Worm (Caenorhabditis elegans) whole organism, young adult: ENCODE data around the gene spr-3.

Source experiments
- B0035.1 ChIP-seq: sonication (generic microtip); optimal IDR thresholded peaks from 2 replicates; lab custom pipeline; 2016; ENCODE audit warnings: missing genetic modification characterization, mild to moderate bottlenecking, missing compliant biosample characterization, missing genotype, missing genetic modification reagents
- D2030.7 ChIP-seq: fragments of 200-800 bp; sonication (Bioruptor generic); IDR thresholded peaks from 2 replicates; pipeline ENCODE4 v1.3.6; 2022; ENCODE audit warnings: missing genetic modification reagents, missing genetic modification characterization, missing compliant biosample characterization
- F23B12.7 ChIP-seq: sonication (generic microtip); optimal IDR thresholded peaks from 2 replicates; lab custom pipeline; 2017; ENCODE audit warnings: missing genetic modification characterization, mild to moderate bottlenecking, missing compliant biosample characterization, antibody characterized with exemption, moderate library complexity; ENCODE audit not compliant: insufficient read depth
- F57C9.4 ChIP-seq: sonication (generic microtip); optimal IDR thresholded peaks from 2 replicates; lab custom pipeline; 2017; ENCODE audit warnings: mild to moderate bottlenecking, missing genetic modification characterization, missing compliant biosample characterization
- Y56A3A.18 ChIP-seq: fragments of 200-800 bp; sonication (Bioruptor generic); IDR thresholded peaks from 2 replicates; pipeline ENCODE4 v1.3.6; 2022; ENCODE audit warnings: missing genetic modification reagents, missing genetic modification characterization, missing compliant biosample characterization
- aptf-2 ChIP-seq: fragments of 200-800 bp; sonication (Bioruptor generic); conservative IDR thresholded peaks from 2 replicates; pipeline ENCODE4 v1.3.6; 2022; ENCODE audit warnings: missing genetic modification reagents, missing genetic modification characterization, missing compliant biosample characterization
- aptf-3 ChIP-seq: fragments of 200-800 bp; sonication (Bioruptor generic); IDR thresholded peaks from 2 replicates; pipeline ENCODE4 v1.3.6; 2022; ENCODE audit warnings: missing genetic modification characterization, missing compliant biosample characterization
- atf-7 ChIP-seq: sonication (generic microtip); optimal IDR thresholded peaks from 2 replicates; lab custom pipeline; 2017; ENCODE audit warnings: mild to moderate bottlenecking, missing genetic modification characterization, missing compliant biosample characterization
- athp-1 ChIP-seq: sonication (generic microtip); optimal IDR thresholded peaks from 2 replicates; lab custom pipeline; 2017; ENCODE audit warnings: mild to moderate bottlenecking, missing genetic modification characterization, missing compliant biosample characterization
- attf-5 ChIP-seq: fragments of 200-800 bp; sonication (Bioruptor generic); optimal IDR thresholded peaks from 2 replicates; lab custom pipeline; 2018; ENCODE audit warnings: mild to moderate bottlenecking, missing genetic modification characterization, missing compliant biosample characterization
- bed-1 ChIP-seq: fragments of 200-800 bp; sonication (Bioruptor generic); IDR thresholded peaks from 2 replicates; pipeline ENCODE4 v1.3.6; 2022; ENCODE audit warnings: missing genetic modification reagents, missing genetic modification characterization, missing compliant biosample characterization
- ccch-3 ChIP-seq: fragments of 200-800 bp; sonication (Bioruptor generic); optimal IDR thresholded peaks from 2 replicates; lab custom pipeline; 2018; ENCODE audit warnings: mild to moderate bottlenecking, missing genetic modification characterization, missing compliant biosample characterization
- cebp-1 ChIP-seq, 2 experiments: fragments of 200-800 bp in 1 of 2; sonication (Bioruptor generic) in 1 of 2; sonication (generic microtip) in 1 of 2; IDR thresholded peaks in 1 of 2; optimal IDR thresholded peaks in 1 of 2; 2 replicates each; pipeline versions ENCODE4 v1.3.6 to Lab custom; 2017 to 2022; ENCODE audit warnings: missing compliant biosample characterization in 2 of 2, missing genetic modification characterization in 2 of 2, mild to moderate bottlenecking in 1 of 2, missing genetic modification reagents in 1 of 2, moderate library complexity in 1 of 2
- cebp-2 ChIP-seq: fragments of 200-800 bp; sonication (Bioruptor generic); IDR thresholded peaks from 2 replicates; pipeline ENCODE4 v1.3.6; 2022; ENCODE audit warnings: missing genetic modification characterization, missing compliant biosample characterization
- ceh-100 ChIP-seq: fragments of 200-800 bp; sonication (Bioruptor generic); IDR thresholded peaks from 2 replicates; pipeline ENCODE4 v1.3.6; 2022; ENCODE audit warnings: missing genetic modification reagents, missing genetic modification characterization, missing compliant biosample characterization
- ceh-40 ChIP-seq: fragments of 200-800 bp; sonication (Bioruptor generic); IDR thresholded peaks from 2 replicates; pipeline ENCODE4 v1.3.6; 2022; ENCODE audit warnings: missing genetic modification characterization, missing compliant biosample characterization
- die-1 ChIP-seq: sonication (generic microtip); optimal IDR thresholded peaks from 2 replicates; lab custom pipeline; 2016; ENCODE audit warnings: missing genotype, mild to moderate bottlenecking, missing genetic modification characterization, missing compliant biosample characterization
- egl-44 ChIP-seq: fragments of 200-800 bp; sonication (Bioruptor generic); IDR thresholded peaks from 2 replicates; pipeline ENCODE4 v1.3.6; 2022; ENCODE audit warnings: missing genetic modification reagents, missing genetic modification characterization, missing compliant biosample characterization
- egrh-3 ChIP-seq: fragments of 200-800 bp; sonication (Bioruptor generic); IDR thresholded peaks from 2 replicates; pipeline ENCODE4 v1.3.6; 2022; ENCODE audit warnings: missing genetic modification reagents, missing genetic modification characterization, missing compliant biosample characterization
- fkh-3 ChIP-seq: sonication (generic microtip); optimal IDR thresholded peaks from 2 replicates; lab custom pipeline; 2016; ENCODE audit warnings: mild to moderate bottlenecking, missing genetic modification characterization, missing compliant biosample characterization
- hmg-20 ChIP-seq: fragments of 200-800 bp; sonication (Bioruptor generic); IDR thresholded peaks from 2 replicates; pipeline ENCODE4 v1.3.6; 2022; ENCODE audit warnings: missing genetic modification reagents, missing genetic modification characterization, missing compliant biosample characterization
- hrde-1 ChIP-seq: sonication (generic microtip); optimal IDR thresholded peaks from 2 replicates; lab custom pipeline; 2016; ENCODE audit warnings: missing genetic modification characterization, mild to moderate bottlenecking, missing compliant biosample characterization, moderate library complexity, missing genotype, missing genetic modification reagents, borderline replicate concordance
- hsf-1 ChIP-seq: fragments of 200-800 bp; sonication (Bioruptor generic); IDR thresholded peaks from 2 replicates; pipeline ENCODE4 v1.3.6; 2022; ENCODE audit warnings: missing genetic modification reagents, missing genetic modification characterization, missing compliant biosample characterization
- let-607 ChIP-seq, 2 experiments: fragments of 200-800 bp in 1 of 2; sonication (Bioruptor generic) in 1 of 2; sonication (generic microtip) in 1 of 2; optimal IDR thresholded peaks; 2 replicates each; lab custom pipeline; 2016 to 2018; ENCODE audit warnings: mild to moderate bottlenecking in 2 of 2, missing compliant biosample characterization in 2 of 2, missing genetic modification characterization in 2 of 2, moderate library complexity in 2 of 2, missing genotype in 1 of 2
- lin-26 ChIP-seq: fragments of 200-800 bp; sonication (Bioruptor generic); IDR thresholded peaks from 2 replicates; pipeline ENCODE4 v1.3.6; 2022; ENCODE audit warnings: missing genetic modification reagents, missing genetic modification characterization, missing compliant biosample characterization
- lin-35 ChIP-seq, 3 experiments: fragments of 150-350 bp in 2 of 3; sonication (generic microtip) in 1 of 3; optimal IDR thresholded peaks; 2 replicates each; lab custom pipeline; 2014 to 2018; ENCODE audit warnings: missing biosample characterization in 3 of 3, missing genetic modification characterization in 3 of 3, missing genetic modification reagents in 3 of 3
- lin-40 ChIP-seq: sonication (generic microtip); optimal IDR thresholded peaks from 2 replicates; lab custom pipeline; 2016; ENCODE audit warnings: missing genetic modification characterization, mild to moderate bottlenecking, missing compliant biosample characterization, missing genotype, missing genetic modification reagents
- lin-54 ChIP-seq: fragments of 200-800 bp; sonication (Bioruptor generic); optimal IDR thresholded peaks from 2 replicates; lab custom pipeline; 2018; ENCODE audit warnings: mild to moderate bottlenecking, missing genetic modification characterization, missing compliant biosample characterization
- madf-3 ChIP-seq: fragments of 200-800 bp; sonication (Bioruptor generic); IDR thresholded peaks from 2 replicates; pipeline ENCODE4 v1.3.6; 2022; ENCODE audit warnings: missing genetic modification reagents, missing genetic modification characterization, missing compliant biosample characterization
- madf-6 ChIP-seq: fragments of 200-800 bp; sonication (Bioruptor generic); IDR thresholded peaks from 2 replicates; pipeline ENCODE4 v1.3.6; 2022; ENCODE audit warnings: missing genetic modification reagents, missing genetic modification characterization, missing compliant biosample characterization
- mel-28 ChIP-seq: sonication (generic microtip); optimal IDR thresholded peaks from 2 replicates; lab custom pipeline; 2016; ENCODE audit warnings: borderline replicate concordance, mild to moderate bottlenecking, missing genetic modification characterization, missing compliant biosample characterization
- mes-4 ChIP-seq: sonication (generic microtip); optimal IDR thresholded peaks from 2 replicates; lab custom pipeline; 2016; ENCODE audit warnings: missing genotype, missing genetic modification characterization, missing compliant biosample characterization
- nfyb-1 ChIP-seq: fragments of 200-800 bp; sonication (Bioruptor generic); IDR thresholded peaks from 2 replicates; pipeline ENCODE4 v1.3.6; 2022; ENCODE audit warnings: missing genetic modification reagents, missing genetic modification characterization, missing compliant biosample characterization
- nhr-27 ChIP-seq: fragments of 200-800 bp; sonication (Bioruptor generic); optimal IDR thresholded peaks from 2 replicates; lab custom pipeline; 2018; ENCODE audit warnings: mild to moderate bottlenecking, missing genetic modification characterization, moderate library complexity, missing compliant biosample characterization
- nhr-80 ChIP-seq: sonication (generic microtip); optimal IDR thresholded peaks from 2 replicates; lab custom pipeline; 2016; ENCODE audit warnings: missing genetic modification characterization, missing compliant biosample characterization
- nhr-90 ChIP-seq: sonication (generic microtip); optimal IDR thresholded peaks from 2 replicates; lab custom pipeline; 2016; ENCODE audit warnings: missing genotype, mild to moderate bottlenecking, missing genetic modification characterization, missing compliant biosample characterization
- snpc-1.3 ChIP-seq: sonication (generic microtip); optimal IDR thresholded peaks from 2 replicates; lab custom pipeline; 2017; ENCODE audit warnings: missing genetic modification characterization, mild to moderate bottlenecking, missing compliant biosample characterization, antibody characterized with exemption, moderate library complexity, missing genotype, missing genetic modification reagents; ENCODE audit not compliant: insufficient read depth
- snpc-3.4 ChIP-seq: sonication (generic microtip); optimal IDR thresholded peaks from 2 replicates; lab custom pipeline; 2017; ENCODE audit warnings: missing genetic modification characterization, mild to moderate bottlenecking, missing compliant biosample characterization, antibody characterized with exemption, moderate library complexity, missing genotype, missing genetic modification reagents
- tlf-1 ChIP-seq: fragments of 200-800 bp; sonication (Bioruptor generic); optimal IDR thresholded peaks from 2 replicates; lab custom pipeline; 2018; ENCODE audit warnings: mild to moderate bottlenecking, missing genetic modification characterization, missing compliant biosample characterization
- unc-62 ChIP-seq: fragments of 150-350 bp; optimal IDR thresholded peaks from 2 replicates; lab custom pipeline; 2014; ENCODE audit warnings: missing biosample characterization, missing genetic modification reagents, missing genetic modification characterization
- ztf-25 ChIP-seq: fragments of 200-800 bp; sonication (Bioruptor generic); IDR thresholded peaks from 2 replicates; pipeline ENCODE4 v1.3.6; 2022; ENCODE audit warnings: missing genetic modification reagents, missing genetic modification characterization, missing compliant biosample characterization
- ztf-26 ChIP-seq: sonication (generic microtip); optimal IDR thresholded peaks from 2 replicates; lab custom pipeline; 2017; ENCODE audit warnings: missing genetic modification characterization, missing compliant biosample characterization

The spr-3 gene

DNA sequence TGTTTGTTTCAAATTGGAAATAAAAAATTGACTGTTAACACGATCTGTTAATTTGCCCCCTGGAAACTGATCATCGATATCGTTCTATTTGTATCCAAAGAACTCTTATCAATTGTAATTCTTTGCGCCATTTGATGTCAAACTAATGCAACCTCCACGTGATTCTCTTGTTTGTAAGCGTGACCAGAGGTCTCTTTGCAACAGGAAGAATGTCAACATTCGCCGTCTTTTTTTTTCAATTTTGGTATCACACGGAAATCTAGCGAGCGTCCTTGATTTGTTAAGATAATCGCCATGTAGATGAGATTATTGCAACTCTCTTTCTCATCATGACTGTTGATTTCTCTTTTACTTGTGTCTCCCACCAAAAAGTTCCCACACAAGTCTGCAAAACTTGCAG lies 15.0 kb downstream of the spr-3 start (continued):
- TF ChIP-seq unc-62 (GFP tag; lab: Kevin White, UChicago), result no peak
- TF ChIP-seq hmg-20, result no peak
- no peak for TF ChIP-seq lin-54 (GFP tag; lab: Kevin White, UChicago)
- TF ChIP-seq ztf-26 (tag; lab: Kevin White, UChicago), result peak; percentile 59
- no peak for TF ChIP-seq madf-6 (GFP tag; lab: Robert Waterston, UW)
- TF ChIP-seq fkh-3 (tag; lab: Kevin White, UChicago), result no peak
- no peak for TF ChIP-seq ceh-40 (GFP tag; lab: Robert Waterston, UW)
- TF ChIP-seq nhr-90 (tag; lab: Kevin White, UChicago), result no peak
- no peak for TF ChIP-seq F23B12.7 (tag; lab: Kevin White, UChicago)
- no peak for TF ChIP-seq nfyb-1 (GFP tag; lab: Robert Waterston, UW)
- TF ChIP-seq tlf-1, result no peak
- peak; percentile 82 for TF ChIP-seq nhr-80 (tag; lab: Kevin White, UChicago)
- TF ChIP-seq ztf-25 (GFP tag; lab: Robert Waterston, UW), result no peak
- no peak for TF ChIP-seq aptf-3 (GFP tag; lab: Robert Waterston, UW)

DNA sequence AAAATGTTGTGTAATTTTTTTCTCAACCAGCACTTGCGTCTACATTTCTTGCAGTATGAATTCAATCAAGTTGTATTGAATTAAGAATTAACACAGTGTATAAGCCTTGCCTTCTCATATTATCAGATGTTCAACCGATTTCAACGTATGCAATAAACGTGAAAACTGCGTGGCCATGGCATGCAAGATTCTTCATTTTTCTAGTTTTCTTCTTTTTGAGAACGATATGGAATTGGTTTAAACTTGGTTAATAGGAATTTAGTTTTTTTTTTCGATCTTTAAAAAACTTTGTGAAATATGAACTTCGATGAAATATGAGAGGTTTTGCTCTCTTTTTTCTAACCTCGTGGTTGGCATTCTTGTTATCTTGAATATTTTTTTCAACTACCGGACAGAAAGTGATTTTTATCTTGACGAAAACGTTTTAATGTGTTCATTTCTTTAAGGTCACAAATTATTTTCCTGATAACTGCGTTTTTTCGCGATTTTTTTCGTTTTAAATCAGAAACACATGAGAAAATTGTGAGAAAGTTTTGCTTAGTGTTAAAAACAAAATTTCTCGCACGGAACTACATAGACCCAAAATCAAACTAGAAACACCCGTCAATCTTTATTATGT lies 16.6 kb downstream of the spr-3 start:
- peak; percentile 77 for TF ChIP-seq nhr-80 (tag; lab: Kevin White, UChicago)
- TF ChIP-seq egrh-3 (GFP tag; lab: Robert Waterston, UW), result no peak
- TF ChIP-seq egl-44, result no peak
- peak; percentile 16 for TF ChIP-seq lin-40 (tag; lab: Kevin White, UChicago)

DNA sequence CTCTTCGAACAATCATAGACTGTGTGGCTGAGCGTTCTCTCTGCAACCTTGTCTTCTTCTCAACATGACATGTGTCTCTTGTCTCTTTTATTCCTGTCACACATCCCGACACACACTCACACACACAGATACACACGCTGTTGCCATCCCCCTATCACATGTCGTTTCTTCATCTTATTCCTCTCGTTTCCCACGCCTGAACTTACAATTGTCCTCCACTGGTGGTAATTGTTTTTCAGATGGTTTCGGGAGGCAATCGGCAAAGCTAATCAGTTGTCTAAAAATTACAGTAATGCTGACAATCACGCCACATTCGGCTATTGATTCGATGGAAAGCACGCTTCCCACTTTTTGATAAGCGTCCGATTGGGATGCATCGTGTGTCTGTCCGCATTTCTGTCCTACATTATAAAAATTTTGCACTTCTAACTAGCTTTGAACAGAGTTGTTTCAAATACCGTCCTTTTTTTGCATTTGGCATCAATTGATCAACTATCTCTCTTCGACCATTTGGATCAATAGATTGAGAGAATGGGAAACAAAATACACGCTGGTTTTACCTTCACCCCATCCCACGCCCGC lies 18.4 kb downstream of the spr-3 start, which contains the start of gene nhr-35:
nhr-35 (plus strand) TSS at position 532 of the 582 bp plus-strand sequence.
- TF ChIP-seq hrde-1 (no peak), die-1 (tag; lab: Kevin White, UChicago) (peak; percentile 22), lin-26 (no peak), F57C9.4 (no peak), madf-3 (GFP tag; lab: Robert Waterston, UW) (no peak), tlf-1 (peak; percentile 66), mel-28 (tag; lab: Kevin White, UChicago) (no peak), D2030.7 (GFP tag; lab: Robert Waterston, UW) (no peak), B0035.1 (tag; lab: Kevin White, UChicago) (no peak), athp-1 (no peak), cebp-2 (no peak), aptf-3 (GFP tag; lab: Robert Waterston, UW) (no peak), snpc-1.3 (tag; lab: Kevin White, UChicago) (no peak), egl-44 (0 out of 2 replicates have a peak, but pooled peaks have one; percentile 26), egrh-3 (GFP tag; lab: Robert Waterston, UW) (no peak), nhr-27 (tag; lab: Kevin White, UChicago) (no peak), atf-7 (tag; lab: Kevin White, UChicago) (peak; percentile 91), ceh-100 (GFP tag; lab: Robert Waterston, UW) (no peak), attf-5 (GFP tag; lab: Kevin White, UChicago) (peak; percentile 63), cebp-1 (GFP tag; IDR thresholded peaks at IDR 0.05; lab: Robert Waterston, UW) (0 out of 2 replicates have a peak, but pooled peaks have one; percentile 36), cebp-1 (tag; optimal IDR thresholded peaks at IDR 0.05; lab: Kevin White, UChicago) (peak; percentile 78), snpc-3.4 (no peak), aptf-2 (GFP tag; lab: Robert Waterston, UW) (no peak), lin-35 (GFP tag; optimal IDR thresholded peaks at IDR 0.05; lab: Kevin White, UChicago) (no peak), bed-1 (GFP tag; lab: Robert Waterston, UW) (no peak), ccch-3 (GFP tag; lab: Kevin White, UChicago) (no peak), let-607 (tag; optimal IDR thresholded peaks at IDR 0.05; lab: Kevin White, UChicago) (peak; percentile 84), mes-4 (tag; lab: Kevin White, UChicago) (no peak), Y56A3A.18 (GFP tag; lab: Robert Waterston, UW) (no peak), hsf-1 (GFP tag; lab: Robert Waterston, UW) (no peak)
